Fruit fly (Drosophila melanogaster) whole organism, pupa: ENCODE data around the gene CG14205.

Source experiments
- CG10348 ChIP-seq: fragments of 200-800 bp; sonication (Bioruptor generic); IDR thresholded peaks from 2 replicates; pipeline ENCODE4 v1.3.6; 2022; ENCODE audit warnings: missing biosample characterization, missing genetic modification characterization
- CG12605 ChIP-seq: fragments of 200-800 bp; sonication (Bioruptor generic); IDR thresholded peaks from 2 replicates; pipeline ENCODE4 v1.3.6; 2022; ENCODE audit warnings: missing biosample characterization, missing genetic modification characterization
- CG32121 ChIP-seq: fragments of 200-800 bp; sonication (Bioruptor generic); IDR thresholded peaks from 2 replicates; pipeline ENCODE4 v1.3.6; 2022; ENCODE audit warnings: missing biosample characterization, missing genetic modification characterization
- CG34367 ChIP-seq: fragments of 200-800 bp; sonication (Bioruptor generic); optimal IDR thresholded peaks from 2 replicates; lab custom pipeline; 2018; ENCODE audit warnings: missing biosample characterization, mild to moderate bottlenecking, missing genetic modification characterization
- CG4496 ChIP-seq: fragments of 200-800 bp; sonication (Bioruptor generic); IDR thresholded peaks from 3 replicates; pipeline ENCODE4 v1.3.6; 2022; ENCODE audit warnings: missing biosample characterization, missing genetic modification characterization
- CG8301 ChIP-seq: fragments of 200-800 bp; sonication (Bioruptor generic); optimal IDR thresholded peaks from 2 replicates; lab custom pipeline; 2018; ENCODE audit warnings: missing biosample characterization, mild to moderate bottlenecking, missing genetic modification characterization
- D1 ChIP-seq: fragments of 200-800 bp; sonication (Bioruptor generic); optimal IDR thresholded peaks from 2 replicates; lab custom pipeline; 2018; ENCODE audit warnings: missing biosample characterization, mild to moderate bottlenecking, missing genetic modification characterization, moderate library complexity
- Ets98B ChIP-seq: fragments of 200-800 bp; sonication (Bioruptor generic); IDR thresholded peaks from 2 replicates; pipeline ENCODE4 v1.3.6; 2022; ENCODE audit warnings: missing biosample characterization, missing genetic modification characterization
- Pif1B ChIP-seq: fragments of 200-800 bp; sonication (Bioruptor generic); optimal IDR thresholded peaks from 3 replicates; lab custom pipeline; 2016; ENCODE audit warnings: missing biosample characterization, missing genetic modification characterization
- fd96Ca ChIP-seq: fragments of 200-800 bp; sonication (Bioruptor generic); IDR thresholded peaks from 3 replicates; pipeline ENCODE4 v1.3.6; 2022; ENCODE audit warnings: missing biosample characterization, missing genetic modification characterization
- gl ChIP-seq: fragments of 200-800 bp; sonication (Bioruptor generic); optimal IDR thresholded peaks from 2 replicates; lab custom pipeline; 2018; ENCODE audit warnings: missing biosample characterization, mild to moderate bottlenecking, missing genetic modification characterization
- rn ChIP-seq: fragments of 200-800 bp; sonication (Bioruptor generic); IDR thresholded peaks from 2 replicates; pipeline ENCODE4 v1.3.6; 2022; ENCODE audit warnings: missing biosample characterization, missing genetic modification characterization

- TF ChIP-seq CG32121 (no peak), Pif1B (no peak), CG4496 (GFP tag; lab: Robert Waterston, UW) (no peak), rn (GFP tag; lab: Robert Waterston, UW) (no peak), CG34367 (tag; lab: Kevin White, UChicago) (no peak), fd96Ca (GFP tag; lab: Robert Waterston, UW) (no peak), CG12605 (no peak), CG8301 (no peak), D1 (tag; lab: Kevin White, UChicago) (no peak), CG10348 (GFP tag; lab: Robert Waterston, UW) (no peak), gl (no peak), Ets98B (GFP tag; lab: Robert Waterston, UW) (no peak)
Measured at dm6 chrX:19615990-19616663, 23.7 kb downstream of the CG14205 start, which contains the start of gene CG14210.
